Worm (Caenorhabditis elegans) whole organism, early embryonic: ENCODE results near the gene psf-1.

Source experiments
- B0310.2 ChIP-seq: sonication (generic microtip); optimal IDR thresholded peaks from 2 replicates; lab custom pipeline; 2016; ENCODE audit warnings: mild to moderate bottlenecking, missing genetic modification characterization, missing compliant biosample characterization
- F13C5.2 ChIP-seq: sonication (generic microtip); optimal IDR thresholded peaks from 2 replicates; lab custom pipeline; 2017; ENCODE audit warnings: mild to moderate bottlenecking, missing genetic modification characterization, inconsistent platforms, missing compliant biosample characterization
- aly-1 ChIP-seq: sonication (generic microtip); optimal IDR thresholded peaks from 2 replicates; lab custom pipeline; 2016; ENCODE audit warnings: missing genetic modification characterization, missing compliant biosample characterization
- ama-1 ChIP-seq: fragments of 150-350 bp; optimal IDR thresholded peaks from 2 replicates; lab custom pipeline; 2014
- ceh-13 ChIP-seq: fragments of 200-800 bp; sonication (Bioruptor generic); optimal IDR thresholded peaks from 2 replicates; lab custom pipeline; 2018; ENCODE audit warnings: mild to moderate bottlenecking, missing genetic modification characterization, missing compliant biosample characterization
- ceh-36 ChIP-seq: sonication (generic microtip); optimal IDR thresholded peaks from 2 replicates; lab custom pipeline; 2016; ENCODE audit warnings: missing genetic modification characterization, inconsistent platforms, missing compliant biosample characterization
- ets-7 ChIP-seq: sonication (generic microtip); optimal IDR thresholded peaks from 2 replicates; lab custom pipeline; 2016; ENCODE audit warnings: missing genotype, missing genetic modification characterization, missing compliant biosample characterization
- flt-1 ChIP-seq: fragments of 200-800 bp; sonication (Bioruptor generic); IDR thresholded peaks from 2 replicates; pipeline ENCODE4 v1.3.6; 2022; ENCODE audit warnings: missing genetic modification characterization, missing compliant biosample characterization
- hmbx-1 ChIP-seq: sonication (generic microtip); optimal IDR thresholded peaks from 2 replicates; lab custom pipeline; 2016; ENCODE audit warnings: mild to moderate bottlenecking, missing genetic modification characterization, missing compliant biosample characterization
- hmg-4 ChIP-seq: fragments of 200-800 bp; sonication (Bioruptor generic); optimal IDR thresholded peaks from 2 replicates; lab custom pipeline; 2018; ENCODE audit warnings: mild to moderate bottlenecking, missing genetic modification characterization, missing compliant biosample characterization
- hnd-1 ChIP-seq: sonication (generic microtip); optimal IDR thresholded peaks from 2 replicates; lab custom pipeline; 2016; ENCODE audit warnings: missing genetic modification characterization, missing compliant biosample characterization
- pes-1 ChIP-seq: fragments of 200-800 bp; sonication (Bioruptor generic); IDR thresholded peaks from 2 replicates; pipeline ENCODE4 v1.3.6; 2022; ENCODE audit warnings: missing genetic modification reagents, missing genetic modification characterization, missing compliant biosample characterization
- scrt-1 ChIP-seq: fragments of 200-800 bp; sonication (Bioruptor generic); IDR thresholded peaks from 2 replicates; pipeline ENCODE4 v1.3.6; 2022; ENCODE audit warnings: missing genetic modification characterization, missing compliant biosample characterization
- sea-1 ChIP-seq: fragments of 200-800 bp; sonication (Bioruptor generic); conservative IDR thresholded peaks from 2 replicates; pipeline ENCODE4 v1.3.6; 2022; ENCODE audit warnings: missing genetic modification characterization, missing compliant biosample characterization
- tbx-11 ChIP-seq: fragments of 200-800 bp; sonication (Bioruptor generic); IDR thresholded peaks from 2 replicates; pipeline ENCODE4 v1.3.6; 2022; ENCODE audit warnings: missing genetic modification characterization, missing compliant biosample characterization
- tbx-37 ChIP-seq: fragments of 200-800 bp; sonication (Bioruptor generic); conservative IDR thresholded peaks from 2 replicates; pipeline ENCODE4 v1.3.6; 2022; ENCODE audit warnings: missing genetic modification reagents, missing genetic modification characterization, missing compliant biosample characterization
- tra-4 ChIP-seq: sonication (generic microtip); optimal IDR thresholded peaks from 2 replicates; lab custom pipeline; 2017; ENCODE audit warnings: missing genetic modification characterization, missing compliant biosample characterization

The psf-1 gene

DNA sequence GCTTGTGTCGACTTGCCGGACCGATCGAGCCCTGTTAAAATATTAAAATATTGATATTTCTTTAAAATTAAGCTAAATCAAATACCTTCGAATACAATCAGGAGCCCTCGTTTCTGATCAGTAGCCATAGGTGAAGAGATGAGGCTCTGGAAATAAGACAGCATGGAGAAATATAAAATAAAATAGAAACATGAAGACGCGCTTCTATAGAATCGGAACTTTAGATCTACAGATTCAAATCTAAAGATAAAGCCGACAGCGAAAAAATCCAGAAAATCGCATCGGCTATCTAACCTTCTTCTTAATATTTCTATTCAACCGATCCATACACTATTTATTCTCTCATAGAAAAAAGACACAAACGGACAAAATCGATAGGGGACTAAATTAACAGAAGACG is 1.5 kb upstream of the psf-1 start, which contains the start of gene dtmk-1:
dtmk-1 (minus strand) TSS at position 146 of the 400 bp plus-strand sequence.
- TF ChIP-seq hmbx-1 (tag; lab: Kevin White, UChicago) (no peak), tra-4 (tag; lab: Kevin White, UChicago) (no peak), ets-7 (no peak), ceh-13 (GFP tag; lab: Kevin White, UChicago) (no peak), tbx-37 (GFP tag; lab: Robert Waterston, UW) (no peak), ama-1 (lab: Kevin White, UChicago) (no peak), B0310.2 (tag; lab: Kevin White, UChicago) (no peak), aly-1 (tag; lab: Kevin White, UChicago) (no peak), hmg-4 (GFP tag; lab: Kevin White, UChicago) (no peak), ceh-36 (tag; lab: Kevin White, UChicago) (no peak), sea-1 (GFP tag; lab: Robert Waterston, UW) (no peak), pes-1 (GFP tag; lab: Robert Waterston, UW) (no peak), scrt-1 (no peak), hnd-1 (tag; lab: Kevin White, UChicago) (no peak), tbx-11 (GFP tag; lab: Robert Waterston, UW) (no peak), F13C5.2 (tag; lab: Kevin White, UChicago) (no peak)

DNA sequence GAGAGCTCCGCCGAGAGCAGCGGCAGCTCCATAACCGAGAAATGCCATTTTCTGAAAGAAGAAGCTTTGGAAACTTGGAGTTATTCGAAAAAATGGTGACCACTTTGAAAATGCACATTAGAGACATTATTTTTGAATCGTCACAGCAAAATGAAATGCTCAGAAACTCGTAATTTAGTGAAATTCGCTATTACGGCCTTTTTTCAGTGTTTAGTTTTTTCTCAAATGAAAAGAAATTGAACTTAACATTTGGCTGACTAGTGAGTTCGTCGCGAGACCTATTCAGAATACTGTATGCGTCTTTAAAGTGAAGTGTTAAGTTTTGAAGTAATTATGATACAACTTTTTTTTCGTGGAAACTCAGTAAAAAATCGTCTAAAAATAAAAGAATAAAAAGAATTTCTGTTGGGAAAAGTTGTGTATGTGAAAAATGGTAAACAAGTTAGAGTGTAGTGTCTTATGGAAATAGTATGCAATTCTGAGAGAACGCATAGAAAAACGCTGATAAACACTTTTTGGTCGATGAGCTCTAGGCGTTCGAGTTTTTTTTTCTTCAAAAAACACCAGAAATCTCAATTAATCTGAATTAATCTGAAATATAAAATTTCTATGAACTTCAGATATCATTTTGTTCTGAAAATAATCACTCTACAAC is 2.1 kb downstream of the psf-1 start, which contains the start of gene R53.5:
R53.5 (minus strand) TSS at position 51 of the 655 bp plus-strand sequence.
- TF ChIP-seq scrt-1 (no peak), hnd-1 (tag; lab: Kevin White, UChicago) (no peak), ama-1 (lab: Kevin White, UChicago) (no peak), pes-1 (GFP tag; lab: Robert Waterston, UW) (no peak), F13C5.2 (tag; lab: Kevin White, UChicago) (no peak), hmg-4 (GFP tag; lab: Kevin White, UChicago) (no peak), ets-7 (no peak), ceh-13 (GFP tag; lab: Kevin White, UChicago) (no peak), hmbx-1 (tag; lab: Kevin White, UChicago) (no peak), tbx-37 (GFP tag; lab: Robert Waterston, UW) (no peak), aly-1 (tag; lab: Kevin White, UChicago) (no peak), tra-4 (tag; lab: Kevin White, UChicago) (no peak), sea-1 (GFP tag; lab: Robert Waterston, UW) (no peak), ceh-36 (tag; lab: Kevin White, UChicago) (no peak), flt-1 (GFP tag; lab: Robert Waterston, UW) (no peak), tbx-11 (GFP tag; lab: Robert Waterston, UW) (no peak), B0310.2 (tag; lab: Kevin White, UChicago) (no peak)

DNA sequence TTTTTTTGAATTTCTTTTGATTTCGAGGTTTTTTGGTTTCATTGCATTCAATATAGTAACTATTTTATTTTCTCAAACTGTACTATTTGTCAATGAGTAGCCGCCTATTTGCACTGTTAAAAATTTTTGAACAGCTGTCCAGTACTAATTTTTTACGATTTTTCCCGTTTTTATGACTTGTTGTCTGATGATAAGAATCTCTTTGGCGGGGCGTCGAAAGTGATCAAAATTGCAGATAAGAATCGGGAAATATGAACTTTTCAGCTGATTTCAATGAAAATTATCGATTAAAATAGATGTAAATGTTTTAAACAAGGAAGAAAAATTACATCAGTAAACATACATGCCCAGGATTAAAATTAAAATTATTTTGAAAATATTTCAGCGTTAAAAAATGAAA is 5.7 kb downstream of the psf-1 start:
- TF ChIP-seq tbx-11 (GFP tag; lab: Robert Waterston, UW) (no peak), hnd-1 (tag; lab: Kevin White, UChicago) (no peak), ceh-13 (GFP tag; lab: Kevin White, UChicago) (no peak), B0310.2 (tag; lab: Kevin White, UChicago) (no peak), hmbx-1 (tag; lab: Kevin White, UChicago) (no peak), tbx-37 (GFP tag; lab: Robert Waterston, UW) (no peak), pes-1 (GFP tag; lab: Robert Waterston, UW) (no peak), F13C5.2 (tag; lab: Kevin White, UChicago) (no peak), tra-4 (tag; lab: Kevin White, UChicago) (no peak), hmg-4 (GFP tag; lab: Kevin White, UChicago) (no peak), scrt-1 (no peak), ets-7 (no peak)

DNA sequence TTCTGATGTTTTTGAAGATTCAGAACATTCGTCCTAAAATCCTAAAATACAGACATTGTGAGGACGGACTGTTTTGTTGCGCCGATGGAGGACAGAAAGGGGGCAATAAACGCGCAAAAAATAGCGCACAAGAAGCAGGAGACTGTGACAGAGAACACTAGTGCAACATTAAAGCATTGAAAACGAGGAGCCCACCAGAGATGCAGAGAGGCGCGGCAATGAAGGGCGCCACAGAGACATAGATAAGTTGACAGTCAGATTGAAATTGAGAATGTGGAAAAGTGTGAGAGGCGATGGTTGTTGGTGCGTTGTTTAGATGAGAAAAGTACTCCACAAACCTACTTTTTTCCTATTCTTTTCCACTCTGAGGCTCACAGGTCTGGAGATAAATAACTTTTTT is 6.5 kb downstream of the psf-1 start, which contains the start of gene aakg-5:
aakg-5 (minus strand) TSS at position 159 of the 400 bp plus-strand sequence.
- no peak for TF ChIP-seq ceh-13 (GFP tag; lab: Kevin White, UChicago)

DNA sequence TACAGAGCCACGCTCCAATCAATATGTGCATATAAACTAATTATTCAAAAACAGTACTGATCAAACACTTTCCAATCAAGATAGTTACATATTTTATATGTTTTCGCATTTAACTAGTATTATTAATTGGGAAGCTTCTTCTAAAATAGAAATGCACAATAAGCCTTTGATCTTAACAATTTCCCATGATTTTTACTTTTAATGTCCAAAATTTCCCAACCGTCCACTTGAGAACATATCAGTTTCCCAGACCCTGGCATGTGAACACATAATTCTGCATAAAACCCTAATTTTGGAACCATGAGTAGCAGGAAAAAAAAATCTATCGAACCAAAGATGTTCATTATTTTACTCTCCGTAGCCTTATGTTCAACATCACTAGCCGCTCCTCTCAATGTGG is 7.9 kb downstream of the psf-1 start, which contains the start of gene R53.8:
R53.8 (plus strand) TSS at position 301 of the 400 bp plus-strand sequence.
- TF ChIP-seq ceh-13 (GFP tag; lab: Kevin White, UChicago), result no peak
- no peak for TF ChIP-seq aly-1 (tag; lab: Kevin White, UChicago)
- no peak for TF ChIP-seq ets-7
- no peak for TF ChIP-seq F13C5.2 (tag; lab: Kevin White, UChicago)
- TF ChIP-seq sea-1 (GFP tag; lab: Robert Waterston, UW), result no peak
- no peak for TF ChIP-seq ama-1 (lab: Kevin White, UChicago)
- no peak for TF ChIP-seq flt-1 (GFP tag; lab: Robert Waterston, UW)
- no peak for TF ChIP-seq scrt-1
- no peak for TF ChIP-seq B0310.2 (tag; lab: Kevin White, UChicago)
- TF ChIP-seq hmg-4 (GFP tag; lab: Kevin White, UChicago), result no peak
- no peak for TF ChIP-seq ceh-36 (tag; lab: Kevin White, UChicago)
- TF ChIP-seq hmbx-1 (tag; lab: Kevin White, UChicago), result no peak
- TF ChIP-seq tbx-11 (GFP tag; lab: Robert Waterston, UW), result no peak
- no peak for TF ChIP-seq hnd-1 (tag; lab: Kevin White, UChicago)
- TF ChIP-seq pes-1 (GFP tag; lab: Robert Waterston, UW), result no peak
- no peak for TF ChIP-seq tra-4 (tag; lab: Kevin White, UChicago)
- no peak for TF ChIP-seq tbx-37 (GFP tag; lab: Robert Waterston, UW)

DNA sequence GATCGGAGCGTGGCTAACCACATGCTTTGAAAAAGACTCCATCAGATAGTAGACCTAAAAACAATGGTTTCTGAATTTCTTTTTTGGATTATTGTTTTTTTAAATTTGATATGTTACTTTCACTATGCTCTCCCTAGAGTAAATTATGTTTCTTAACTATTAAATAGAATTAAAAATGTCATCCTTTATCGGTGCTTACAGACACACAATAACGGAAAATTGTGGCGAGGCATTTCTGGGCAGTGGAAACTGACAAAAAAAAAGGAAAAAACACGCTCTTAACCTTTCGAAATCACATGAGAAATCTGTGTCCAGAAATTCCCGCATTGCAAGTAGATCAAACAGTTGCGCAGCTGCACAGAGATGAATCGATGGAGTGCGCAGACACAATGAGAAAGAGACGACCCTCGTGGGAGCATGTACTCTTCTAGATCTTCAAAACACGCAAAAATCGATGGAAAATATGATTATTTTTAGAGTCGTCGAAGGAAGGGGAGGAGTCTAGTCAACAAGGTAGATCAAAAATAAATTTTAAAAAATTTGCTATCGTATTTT is 11.7 kb downstream of the psf-1 start, which contains the start of gene ZK892.6:
ZK892.6 (minus strand) TSS at position 51 of the 555 bp plus-strand sequence.
- TF ChIP-seq flt-1 (GFP tag; lab: Robert Waterston, UW) (no peak), ceh-13 (GFP tag; lab: Kevin White, UChicago) (no peak), hmg-4 (GFP tag; lab: Kevin White, UChicago) (no peak), aly-1 (tag; lab: Kevin White, UChicago) (no peak), scrt-1 (no peak), B0310.2 (tag; lab: Kevin White, UChicago) (no peak), F13C5.2 (tag; lab: Kevin White, UChicago) (no peak), ets-7 (no peak), pes-1 (GFP tag; lab: Robert Waterston, UW) (no peak), hmbx-1 (tag; lab: Kevin White, UChicago) (no peak), tbx-37 (GFP tag; lab: Robert Waterston, UW) (no peak), tbx-11 (GFP tag; lab: Robert Waterston, UW) (no peak), ama-1 (lab: Kevin White, UChicago) (no peak), hnd-1 (tag; lab: Kevin White, UChicago) (no peak), ceh-36 (tag; lab: Kevin White, UChicago) (no peak), sea-1 (GFP tag; lab: Robert Waterston, UW) (no peak), tra-4 (tag; lab: Kevin White, UChicago) (no peak)
